Fruit fly (Drosophila melanogaster) ovary, adult (tissue): Measurements from ENCODE around the gene CG15927.

Source experiments
- CG17801 ChIP-seq: fragments of 200-800 bp; optimal IDR thresholded peaks from 2 replicates; lab custom pipeline; 2019; ENCODE audit warnings: missing biosample characterization, mild to moderate bottlenecking, missing genetic modification characterization, moderate library complexity; ENCODE audit not compliant: partially characterized antibody

CG15927 gene

dm6 chrX:12454358-12454757 lies at the start of gene CG15927:
TSS of gene CG15927 (plus strand) at chrX:12454729.
- no peak for TF ChIP-seq CG17801 (GFP tag; lab: Kevin White, UChicago)

- TF ChIP-seq CG17801 (GFP tag; lab: Kevin White, UChicago) = no peak
Observed at dm6 chrX:12408377-12408911, 46.1 kb upstream of the CG15927 start, which contains the start of the genes CG32651 and CG2574. TSS of gene CG32651 (minus strand) at chrX:12408477. TSS of gene CG2574 (plus strand) at chrX:12408861.

dm6 chrX:12431466-12431865 lies 23.1 kb upstream of the CG15927 start:
- TF ChIP-seq CG17801 (GFP tag; lab: Kevin White, UChicago) = no peak

- TF ChIP-seq CG17801 (GFP tag; lab: Kevin White, UChicago) = no peak
Observed at dm6 chrX:12431924-12432323, 22.6 kb upstream of the CG15927 start, which contains the start of gene Pkcdelta. TSS of gene Pkcdelta (plus strand) at chrX:12432224.

- no peak for TF ChIP-seq CG17801 (GFP tag; lab: Kevin White, UChicago)
Observed at dm6 chrX:12434604-12435003, 19.9 kb upstream of the CG15927 start.

dm6 chrX:12437099-12437498 lies 17.4 kb upstream of the CG15927 start:
- no peak for TF ChIP-seq CG17801 (GFP tag; lab: Kevin White, UChicago)

dm6 chrX:12447874-12448273 lies 6.7 kb upstream of the CG15927 start:
- TF ChIP-seq CG17801 (GFP tag; lab: Kevin White, UChicago) = no peak

- TF ChIP-seq CG17801 (GFP tag; lab: Kevin White, UChicago) = no peak
Observed at dm6 chrX:12453704-12454103, 825 bp upstream of the CG15927 start.

dm6 chrX:12455891-12456290 lies 1.4 kb downstream of the CG15927 start:
- no peak for TF ChIP-seq CG17801 (GFP tag; lab: Kevin White, UChicago)

- TF ChIP-seq CG17801 (GFP tag; lab: Kevin White, UChicago) = no peak
Observed at dm6 chrX:12457713-12458233, 3.2 kb downstream of the CG15927 start, which contains the start of gene CG15731. TSS of gene CG15731 (minus strand) at chrX:12457763.

- no peak for TF ChIP-seq CG17801 (GFP tag; lab: Kevin White, UChicago)
Observed at dm6 chrX:12462216-12462615, 7.7 kb downstream of the CG15927 start.

- TF ChIP-seq CG17801 (GFP tag; lab: Kevin White, UChicago) = peak; percentile 7
Observed at dm6 chrX:12462936-12463558, 8.5 kb downstream of the CG15927 start, which contains the start of the genes Rab40 and CG42258. TSS of gene Rab40 (minus strand) at chrX:12463112. TSS of gene CG42258 (plus strand) at chrX:12463528.

- TF ChIP-seq CG17801 (GFP tag; lab: Kevin White, UChicago) = no peak
Observed at dm6 chrX:12463560-12463959, 9.0 kb downstream of the CG15927 start.

dm6 chrX:12465316-12465715 lies 10.8 kb downstream of the CG15927 start:
- TF ChIP-seq CG17801 (GFP tag; lab: Kevin White, UChicago) = no peak

dm6 chrX:12466541-12467240 lies 12.2 kb downstream of the CG15927 start:
- TF ChIP-seq CG17801 (GFP tag; lab: Kevin White, UChicago) = no peak
